Fruit fly (Drosophila melanogaster): ENCODE data around the gene CG4161.

DNA sequence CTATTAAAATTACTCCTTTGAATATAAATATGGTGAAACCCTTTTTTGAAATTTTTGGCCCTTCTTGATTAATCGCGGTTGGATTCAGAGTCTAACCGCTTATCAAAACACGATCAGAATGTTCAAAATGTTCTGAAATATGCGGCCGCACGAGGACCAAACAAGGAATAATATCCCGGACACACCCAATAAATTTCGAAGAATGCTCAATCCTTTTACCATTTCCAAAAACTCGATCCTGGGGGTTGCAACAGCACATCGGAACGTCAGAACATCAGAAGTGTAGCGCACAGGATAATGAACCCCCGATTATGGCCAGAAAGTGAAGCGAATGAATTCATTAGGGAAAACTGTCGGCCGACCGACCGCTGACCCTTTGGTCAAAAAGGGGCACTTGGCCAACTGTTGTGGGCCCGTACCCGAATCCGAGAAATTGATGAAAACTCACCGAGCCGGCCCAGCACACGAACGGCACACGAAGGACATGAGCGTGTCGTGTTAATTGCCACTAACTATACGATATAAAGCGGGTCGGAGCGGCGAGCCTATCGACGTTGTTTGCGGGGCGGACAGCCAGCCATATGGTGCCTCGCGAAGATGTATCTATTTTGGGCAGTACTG lies 37.5 kb downstream of the CG4161 start:
- TF ChIP-seq CG11696 (GFP tag; IDR thresholded peaks at IDR 0.05) = no peak
- no peak for TF ChIP-seq Mad (GFP tag; optimal IDR thresholded peaks at IDR 0.05)
- TF ChIP-seq ab (GFP tag; optimal IDR thresholded peaks at IDR 0.05) = no peak
- no peak for TF ChIP-seq tin (GFP tag; optimal IDR thresholded peaks at IDR 0.05)
- no peak for TF ChIP-seq ken (GFP tag; IDR thresholded peaks at IDR 0.05)
- TF ChIP-seq B-H1 (GFP tag; IDR thresholded peaks at IDR 0.05) = no peak
- TF ChIP-seq CG42726 (GFP tag; IDR thresholded peaks at IDR 0.05; ENCODE audit: partially characterized antibody) = no peak
- TF ChIP-seq Usf (GFP tag; optimal IDR thresholded peaks at IDR 0.05) = no peak
- no peak for TF ChIP-seq NFAT (GFP tag; IDR thresholded peaks at IDR 0.05)
- no peak for TF ChIP-seq esg (GFP tag; conservative IDR thresholded peaks at IDR 0.05)
- TF ChIP-seq CG7963 (GFP tag; IDR thresholded peaks at IDR 0.05; ENCODE audit: partially characterized antibody) = no peak
- no peak for TF ChIP-seq Pdp1 (GFP tag; optimal IDR thresholded peaks at IDR 0.05)
- TF ChIP-seq CG17802 (tag; optimal IDR thresholded peaks at IDR 0.05) = no peak
- TF ChIP-seq CG7839 (tag; optimal IDR thresholded peaks at IDR 0.05) = no peak
